Fruit fly (Drosophila melanogaster): ENCODE data around the gene Or65b.

Gene Or65b

dm6 chr3L:6331399-6332111, 6.1 kb downstream of the Or65b start (continued):
- TF ChIP-seq trem (tag; optimal IDR thresholded peaks at IDR 0.05) = no peak
- 0 out of 2 replicates have a peak, but pooled peaks have one; percentile 23 for TF ChIP-seq Ptx1 (GFP tag; IDR thresholded peaks at IDR 0.05)
- TF ChIP-seq unpg (GFP tag; optimal IDR thresholded peaks at IDR 0.05) = peak; percentile 5
- TF ChIP-seq CG15601 (tag; optimal IDR thresholded peaks at IDR 0.05) = no peak
- no peak for TF ChIP-seq CG2116 (GFP tag; optimal IDR thresholded peaks at IDR 0.05)
- TF ChIP-seq fd96Cb (tag; optimal IDR thresholded peaks at IDR 0.05) = no peak
- TF ChIP-seq Sox102F (GFP tag; optimal IDR thresholded peaks at IDR 0.05) = peak; percentile 17
- no peak for TF ChIP-seq aop (GFP tag; IDR thresholded peaks at IDR 0.05)
- TF ChIP-seq HmgZ (tag; optimal IDR thresholded peaks at IDR 0.05) = no peak
- TF ChIP-seq vvl (GFP tag; IDR thresholded peaks at IDR 0.05) = 0 out of 2 replicates have a peak, but pooled peaks have one; percentile 14
- TF ChIP-seq CG6791 (GFP tag; IDR thresholded peaks at IDR 0.05; ENCODE audit: partially characterized antibody) = no peak
- TF ChIP-seq pan (optimal IDR thresholded peaks at IDR 0.05) = no peak
- peak in 1 of 2 experiments; percentile 52 for TF ChIP-seq pan (GFP tag; optimal IDR thresholded peaks at IDR 0.05 in 1 of 2, IDR thresholded peaks at IDR 0.05 in 1 of 2)
- TF ChIP-seq bcd (GFP tag; optimal IDR thresholded peaks at IDR 0.05) = no peak
- TF ChIP-seq CHES-1-like (GFP tag; optimal IDR thresholded peaks at IDR 0.05) = no peak
- no peak for TF ChIP-seq CG7987 (GFP tag; optimal IDR thresholded peaks at IDR 0.05)
- no peak for TF ChIP-seq CG14965 (GFP tag; optimal IDR thresholded peaks at IDR 0.05; ENCODE audit: borderline replicate concordance)
- TF ChIP-seq CG6175 (GFP tag; IDR thresholded peaks at IDR 0.05) = no peak
- TF ChIP-seq CG9817 (tag; optimal IDR thresholded peaks at IDR 0.05) = no peak
- peak; percentile 22 for TF ChIP-seq lab (GFP tag; optimal IDR thresholded peaks at IDR 0.05)
- TF ChIP-seq gsb (GFP tag; IDR thresholded peaks at IDR 0.05) = no peak
- TF ChIP-seq CG11398 (GFP tag; optimal IDR thresholded peaks at IDR 0.05) = no peak
- no peak for TF ChIP-seq Xrp1 (GFP tag; IDR thresholded peaks at IDR 0.05)
- no peak for TF ChIP-seq CG9876 (GFP tag; optimal IDR thresholded peaks at IDR 0.05)
- no peak for TF ChIP-seq CG15011 (GFP tag; optimal IDR thresholded peaks at IDR 0.05)
- no peak for TF ChIP-seq oc (tag; optimal IDR thresholded peaks at IDR 0.05)
- TF ChIP-seq Elba2 (GFP tag; optimal IDR thresholded peaks at IDR 0.05) = no peak
- no peak for TF ChIP-seq cad (GFP tag; optimal IDR thresholded peaks at IDR 0.05)
- TF ChIP-seq row (GFP tag; IDR thresholded peaks at IDR 0.05) = peak; percentile 28; the same call in 2 of the 3 replicates
- no peak for TF ChIP-seq sob (GFP tag; IDR thresholded peaks at IDR 0.05)
- TF ChIP-seq BtbVII (GFP tag; optimal IDR thresholded peaks at IDR 0.05) = no peak
- TF ChIP-seq fd102C (GFP tag; optimal IDR thresholded peaks at IDR 0.05) = no peak
- TF ChIP-seq Atf3 (GFP tag; optimal IDR thresholded peaks at IDR 0.05) = no peak
- no peak for TF ChIP-seq CG17829 (tag; optimal IDR thresholded peaks at IDR 0.05)
- no peak for TF ChIP-seq Nf-YA (GFP tag; IDR thresholded peaks at IDR 0.05)
- TF ChIP-seq Side (GFP tag; optimal IDR thresholded peaks at IDR 0.05) = no peak
- TF ChIP-seq E2f2 (GFP tag; IDR thresholded peaks at IDR 0.05) = no peak
- no peak for TF ChIP-seq Sox100B (GFP tag; optimal IDR thresholded peaks at IDR 0.05)
- no peak for TF ChIP-seq pfk (GFP tag; optimal IDR thresholded peaks at IDR 0.05)
- TF ChIP-seq CG2202 (tag; optimal IDR thresholded peaks at IDR 0.05) = no peak
- no peak for TF ChIP-seq Doc3 (GFP tag; IDR thresholded peaks at IDR 0.05; ENCODE audit: partially characterized antibody)
- TF ChIP-seq CG2875 (GFP tag; optimal IDR thresholded peaks at IDR 0.05) = no peak
- no peak for TF ChIP-seq hth (optimal IDR thresholded peaks at IDR 0.05)
- no peak for TF ChIP-seq CG8944 (GFP tag; optimal IDR thresholded peaks at IDR 0.05)
- TF ChIP-seq Hmx (GFP tag; optimal IDR thresholded peaks at IDR 0.05) = no peak
- no peak for TF ChIP-seq cato (GFP tag; optimal IDR thresholded peaks at IDR 0.05; ENCODE audit: borderline replicate concordance)
- TF ChIP-seq Hr51 (GFP tag; optimal IDR thresholded peaks at IDR 0.05) = peak in 1 of 2 experiments; percentile 18
- TF ChIP-seq CG9932 (GFP tag; IDR thresholded peaks at IDR 0.05) = no peak
- no peak for TF ChIP-seq CG13424 (tag; optimal IDR thresholded peaks at IDR 0.05)
- TF ChIP-seq sima (GFP tag; optimal IDR thresholded peaks at IDR 0.05) = no peak
